Worm (Caenorhabditis elegans): ENCODE data around the gene gad-1.
A peak's percentile ranks its signal among the peaks of the same experiment; 100 is the strongest.

DNA sequence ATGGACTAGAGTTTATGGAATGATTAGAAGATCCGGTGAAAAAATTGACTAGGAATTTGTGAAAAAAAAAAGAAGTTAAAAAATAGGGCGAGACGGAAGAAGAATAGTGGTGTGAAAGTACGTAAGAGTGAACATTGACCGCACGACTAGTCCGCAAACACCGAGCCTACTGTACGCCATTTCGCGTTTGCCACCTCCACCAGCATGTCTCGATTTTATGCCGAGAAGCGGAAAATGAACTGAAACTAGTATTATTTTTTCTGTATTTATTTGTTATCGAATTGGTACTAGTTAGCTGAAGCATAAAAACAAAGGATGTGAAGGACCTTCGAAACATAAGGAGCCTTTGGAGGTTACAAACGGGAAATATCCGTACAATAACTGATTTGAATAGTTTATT, 5.9 kb downstream of the gad-1 start:
- no peak for TF ChIP-seq mef-2 (tag; optimal IDR thresholded peaks at IDR 0.05)
- no peak for TF ChIP-seq nhr-237 (tag; optimal IDR thresholded peaks at IDR 0.05)
- TF ChIP-seq ztf-4 (tag; optimal IDR thresholded peaks at IDR 0.05) = no peak
- peak in 2 of 3 experiments; percentile 14 to 45 for TF ChIP-seq ceh-82 (tag; optimal IDR thresholded peaks at IDR 0.05)
